Worm (Caenorhabditis elegans) whole organism, L4 larva: Measurements from ENCODE around the gene F10E7.6.

Experiments
- D1046.2 ChIP-seq: fragments of 200-800 bp; sonication (Bioruptor generic); IDR thresholded peaks from 2 replicates; pipeline ENCODE4 v1.3.6; 2022; ENCODE audit warnings: missing genetic modification characterization, missing compliant biosample characterization
- F26F4.8 ChIP-seq: fragments of 200-800 bp; sonication (Bioruptor generic); conservative IDR thresholded peaks from 2 replicates; pipeline ENCODE4 v1.3.6; 2022; ENCODE audit warnings: missing genetic modification characterization, missing compliant biosample characterization
- F49E8.2 ChIP-seq: sonication (generic microtip); optimal IDR thresholded peaks from 2 replicates; lab custom pipeline; 2016; ENCODE audit warnings: missing compliant biosample characterization, mild to moderate bottlenecking, missing genetic modification characterization, borderline replicate concordance
- Y75B8A.6 ChIP-seq: fragments of 200-800 bp; sonication (Bioruptor generic); IDR thresholded peaks from 2 replicates; pipeline ENCODE4 v1.3.6; 2022; ENCODE audit warnings: missing genetic modification reagents, missing genetic modification characterization, missing compliant biosample characterization
- ama-1 ChIP-seq: fragments of 150-350 bp; optimal IDR thresholded peaks from 2 replicates; lab custom pipeline; 2014; ENCODE audit warnings: inconsistent platforms, mixed read lengths
- ceh-28 ChIP-seq: fragments of 150-350 bp; optimal IDR thresholded peaks from 2 replicates; lab custom pipeline; 2014; ENCODE audit warnings: missing biosample characterization, missing genetic modification reagents, missing genetic modification characterization
- ceh-32 ChIP-seq: sonication (generic microtip); optimal IDR thresholded peaks from 2 replicates; lab custom pipeline; 2016; ENCODE audit warnings: mild to moderate bottlenecking, missing genetic modification characterization, missing compliant biosample characterization; ENCODE audit not compliant: poor library complexity
- ceh-62 ChIP-seq: sonication (generic microtip); optimal IDR thresholded peaks from 2 replicates; lab custom pipeline; 2017; ENCODE audit warnings: missing biosample characterization, missing genetic modification characterization
- cey-2 ChIP-seq: sonication (generic microtip); optimal IDR thresholded peaks from 3 replicates; lab custom pipeline; 2017; ENCODE audit warnings: missing genetic modification characterization, mild to moderate bottlenecking, missing compliant biosample characterization, antibody characterized with exemption, borderline replicate concordance; ENCODE audit not compliant: insufficient read depth
- ctbp-1 ChIP-seq: fragments of 200-800 bp; sonication (Bioruptor generic); IDR thresholded peaks from 2 replicates; pipeline ENCODE4 v1.3.6; 2022; ENCODE audit warnings: missing genetic modification reagents, missing genetic modification characterization, missing compliant biosample characterization
- daf-16 ChIP-seq, 3 experiments: sonication (generic microtip); optimal IDR thresholded peaks; 2 replicates each; lab custom pipeline; 2016 to 2017; ENCODE audit warnings: missing genetic modification characterization in 3 of 3, missing genetic modification reagents in 3 of 3, mild to moderate bottlenecking in 2 of 3, missing compliant biosample characterization in 2 of 3, missing biosample characterization in 1 of 3, moderate library complexity in 1 of 3
- daf-19 ChIP-seq: fragments of 200-800 bp; sonication (Bioruptor generic); conservative IDR thresholded peaks from 2 replicates; pipeline ENCODE4 v1.3.6; 2022; ENCODE audit warnings: missing genetic modification characterization, missing compliant biosample characterization
- dmd-6 ChIP-seq: fragments of 200-800 bp; sonication (Bioruptor generic); IDR thresholded peaks from 2 replicates; pipeline ENCODE4 v1.3.6; 2022; ENCODE audit warnings: missing genetic modification reagents, missing genetic modification characterization, missing compliant biosample characterization
- dpl-1 ChIP-seq: fragments of 150-350 bp; optimal IDR thresholded peaks from 2 replicates; lab custom pipeline; 2014; ENCODE audit warnings: missing biosample characterization, missing genetic modification reagents, missing genetic modification characterization
- dve-1 ChIP-seq: sonication (generic microtip); optimal IDR thresholded peaks from 2 replicates; lab custom pipeline; 2017; ENCODE audit warnings: antibody characterized with exemption, mild to moderate bottlenecking, missing genetic modification characterization, missing compliant biosample characterization; ENCODE audit not compliant: insufficient read depth
- egl-43 ChIP-seq: fragments of 200-800 bp; sonication (Bioruptor generic); IDR thresholded peaks from 2 replicates; pipeline ENCODE4 v1.3.6; 2022; ENCODE audit warnings: missing genetic modification reagents, missing genetic modification characterization, missing compliant biosample characterization
- hlh-11 ChIP-seq: fragments of 200-800 bp; sonication (Bioruptor generic); optimal IDR thresholded peaks from 2 replicates; lab custom pipeline; 2018; ENCODE audit warnings: mild to moderate bottlenecking, missing genetic modification characterization, missing compliant biosample characterization
- hlh-30 ChIP-seq: sonication (generic microtip); optimal IDR thresholded peaks from 2 replicates; lab custom pipeline; 2017; ENCODE audit warnings: antibody characterized with exemption, mild to moderate bottlenecking, missing genetic modification characterization, missing compliant biosample characterization; ENCODE audit not compliant: insufficient read depth
- hmg-1.1 ChIP-seq: fragments of 200-800 bp; sonication (Bioruptor generic); IDR thresholded peaks from 2 replicates; pipeline ENCODE4 v1.3.6; 2022; ENCODE audit warnings: missing genetic modification reagents, missing genetic modification characterization, missing compliant biosample characterization
- lsy-2 ChIP-seq, 2 experiments: fragments of 150-350 bp in 1 of 2; sonication (generic microtip) in 1 of 2; optimal IDR thresholded peaks; 2 replicates each; lab custom pipeline; 2014 to 2017; ENCODE audit warnings: missing biosample characterization in 2 of 2, missing genetic modification characterization in 2 of 2
- mdl-1 ChIP-seq, 2 experiments: fragments of 150-350 bp in 1 of 2; sonication (generic microtip) in 1 of 2; optimal IDR thresholded peaks; 2 replicates each; lab custom pipeline; 2014 to 2017; ENCODE audit warnings: missing biosample characterization in 2 of 2, missing genetic modification characterization in 2 of 2
- mep-1 ChIP-seq: fragments of 150-350 bp; sonication (generic microtip); optimal IDR thresholded peaks from 3 replicates; lab custom pipeline; 2014; ENCODE audit warnings: missing biosample characterization, missing genetic modification characterization
- mes-2 ChIP-seq: sonication (generic microtip); optimal IDR thresholded peaks from 2 replicates; lab custom pipeline; 2016; ENCODE audit warnings: missing genotype, mild to moderate bottlenecking, missing genetic modification characterization, missing compliant biosample characterization; ENCODE audit not compliant: poor library complexity, severe bottlenecking
- mxl-3 ChIP-seq: fragments of 200-800 bp; sonication (Bioruptor generic); optimal IDR thresholded peaks from 2 replicates; lab custom pipeline; 2018; ENCODE audit warnings: mild to moderate bottlenecking, missing genetic modification characterization, missing compliant biosample characterization
- nhr-10 ChIP-seq: fragments of 150-350 bp; optimal IDR thresholded peaks from 2 replicates; lab custom pipeline; 2014; ENCODE audit warnings: missing biosample characterization, missing genetic modification characterization
- nhr-102 ChIP-seq: sonication (generic microtip); optimal IDR thresholded peaks from 2 replicates; lab custom pipeline; 2016; ENCODE audit warnings: mild to moderate bottlenecking, missing genetic modification characterization, moderate library complexity, missing compliant biosample characterization
- nhr-11 ChIP-seq: fragments of 150-350 bp; optimal IDR thresholded peaks from 2 replicates; lab custom pipeline; 2014; ENCODE audit warnings: missing biosample characterization, missing genetic modification characterization
- nhr-111 ChIP-seq: fragments of 200-800 bp; sonication (Bioruptor generic); optimal IDR thresholded peaks from 2 replicates; lab custom pipeline; 2018; ENCODE audit warnings: mild to moderate bottlenecking, missing genetic modification characterization, missing compliant biosample characterization
- nhr-28 ChIP-seq: fragments of 150-350 bp; optimal IDR thresholded peaks from 2 replicates; lab custom pipeline; 2014; ENCODE audit warnings: missing biosample characterization, missing genetic modification characterization
- nhr-48 ChIP-seq: sonication (generic microtip); optimal IDR thresholded peaks from 2 replicates; lab custom pipeline; 2016; ENCODE audit warnings: mild to moderate bottlenecking, missing genetic modification characterization, missing compliant biosample characterization
- nhr-6 ChIP-seq: fragments of 150-350 bp; optimal IDR thresholded peaks from 2 replicates; lab custom pipeline; 2014; ENCODE audit warnings: missing biosample characterization, missing genetic modification characterization
- nhr-77 ChIP-seq: fragments of 150-350 bp; optimal IDR thresholded peaks from 2 replicates; lab custom pipeline; 2014; ENCODE audit warnings: missing biosample characterization, missing genetic modification characterization
- php-3 ChIP-seq: fragments of 200-800 bp; sonication (Bioruptor generic); IDR thresholded peaks from 2 replicates; pipeline ENCODE4 v1.3.6; 2022; ENCODE audit warnings: missing genetic modification reagents, missing genetic modification characterization, missing compliant biosample characterization
- pqm-1 ChIP-seq: sonication (generic microtip); optimal IDR thresholded peaks from 2 replicates; lab custom pipeline; 2017; ENCODE audit warnings: missing biosample characterization, missing genetic modification characterization
- set-16 ChIP-seq: fragments of 200-800 bp; sonication (Bioruptor generic); IDR thresholded peaks from 2 replicates; pipeline ENCODE4 v1.3.6; 2022; ENCODE audit warnings: missing genetic modification reagents, missing genetic modification characterization, missing compliant biosample characterization
- snpc-4 ChIP-seq: fragments of 150-350 bp; optimal IDR thresholded peaks from 2 replicates; lab custom pipeline; 2014; ENCODE audit warnings: missing biosample characterization, missing genetic modification characterization
- unc-62 ChIP-seq, 3 experiments: fragments of 150-350 bp in 1 of 3; sonication (generic microtip); optimal IDR thresholded peaks in 2 of 3; peaks in 1 of 3; 1 replicate in 1 of 3; 2 replicates in 2 of 3; lab custom pipeline; 2014 to 2017; ENCODE audit warnings: missing biosample characterization in 3 of 3, missing genetic modification characterization in 3 of 3, missing genetic modification reagents in 3 of 3, missing genotype in 1 of 3
- zfp-3 ChIP-seq: fragments of 200-800 bp; sonication (Bioruptor generic); conservative IDR thresholded peaks from 2 replicates; pipeline ENCODE4 v1.3.6; 2022; ENCODE audit warnings: missing genetic modification reagents, missing genetic modification characterization, missing compliant biosample characterization

F10E7.6 gene

ce11 chrII:7151969-7152631 lies 39.2 kb downstream of the F10E7.6 start, which contains the start of gene fust-1 (continued):
- peak; percentile 80 to 97 for TF ChIP-seq lsy-2 (tag; optimal IDR thresholded peaks at IDR 0.05; lab: Kevin White, UChicago)
- no peak for TF ChIP-seq nhr-111 (GFP tag; lab: Kevin White, UChicago)
- no peak for TF ChIP-seq ceh-62 (tag; lab: Kevin White, UChicago)
- TF ChIP-seq ceh-32 (tag; lab: Kevin White, UChicago): peak; percentile 16
- peak; percentile 90 for TF ChIP-seq nhr-48
- no peak for TF ChIP-seq Y75B8A.6 (GFP tag; lab: Robert Waterston, UW)
- TF ChIP-seq dmd-6 (GFP tag; lab: Robert Waterston, UW): peak; percentile 95
- peak; percentile 96 for TF ChIP-seq mep-1 (tag; lab: Kevin White, UChicago)
- peak; percentile 85 for TF ChIP-seq nhr-6 (tag; lab: Kevin White, UChicago)
- TF ChIP-seq D1046.2: peak; percentile 74; the same call in 1 of the 2 replicates
- TF ChIP-seq pqm-1 (tag; lab: Kevin White, UChicago): peak; percentile 13
- no peak; the same call in 1 of the 2 replicates for TF ChIP-seq set-16 (GFP tag; lab: Robert Waterston, UW)
- peak; percentile 85 for TF ChIP-seq nhr-77
- TF ChIP-seq dpl-1: peak; percentile 90
- TF ChIP-seq daf-16 (GFP tag; optimal IDR thresholded peaks at IDR 0.05; lab: Kevin White, UChicago): peak in 1 of 2 experiments; percentile 89
- TF ChIP-seq daf-16 (tag; optimal IDR thresholded peaks at IDR 0.05; lab: Kevin White, UChicago): peak; percentile 67
- TF ChIP-seq nhr-10: peak; percentile 6

- TF ChIP-seq set-16 (GFP tag; lab: Robert Waterston, UW): peak; percentile 89
- TF ChIP-seq, all 104 proteins: peak for 1; not testable (repeated sequence) for 103
Observed at ce11 chrII:7153095-7153494, 40.2 kb downstream of the F10E7.6 start.

ce11 chrII:7154711-7155110 lies 41.8 kb downstream of the F10E7.6 start:
- TF ChIP-seq set-16 (GFP tag; lab: Robert Waterston, UW) (peak; percentile 96), egl-43 (GFP tag; lab: Robert Waterston, UW) (no peak)

- 0 out of 2 replicates have a peak, but pooled peaks have one; percentile 18 for TF ChIP-seq hmg-1.1 (GFP tag; lab: Robert Waterston, UW)
- no peak for TF ChIP-seq ctbp-1 (GFP tag; lab: Robert Waterston, UW)
- no peak for TF ChIP-seq ceh-28 (tag; lab: Kevin White, UChicago)
- TF ChIP-seq mep-1 (tag; lab: Kevin White, UChicago): peak; percentile 29
- TF ChIP-seq nhr-111 (GFP tag; lab: Kevin White, UChicago): no peak
- peak; percentile 47 for TF ChIP-seq mes-2 (tag; lab: Kevin White, UChicago)
- peak; percentile 7; the same call in 1 of the 2 replicates for TF ChIP-seq dmd-6 (GFP tag; lab: Robert Waterston, UW)
- no peak for TF ChIP-seq daf-16 (GFP tag; optimal IDR thresholded peaks at IDR 0.05; lab: Kevin White, UChicago)
- TF ChIP-seq daf-16 (tag; optimal IDR thresholded peaks at IDR 0.05; lab: Kevin White, UChicago): no peak
- peak; percentile 84 for TF ChIP-seq ama-1 (lab: Kevin White, UChicago)
- TF ChIP-seq dve-1 (tag; lab: Kevin White, UChicago): peak; percentile 8
- no peak for TF ChIP-seq Y75B8A.6 (GFP tag; lab: Robert Waterston, UW)
- no peak for TF ChIP-seq cey-2 (tag; lab: Kevin White, UChicago)
- TF ChIP-seq hlh-11 (tag; lab: Kevin White, UChicago): peak; percentile 68
- TF ChIP-seq nhr-28 (tag; lab: Kevin White, UChicago): peak; percentile 26
- no peak for TF ChIP-seq snpc-4 (tag; lab: Kevin White, UChicago)
- TF ChIP-seq hlh-30 (tag; lab: Kevin White, UChicago): peak; percentile 8
- peak; percentile 20 for TF ChIP-seq nhr-102 (tag; lab: Kevin White, UChicago)
Observed at ce11 chrII:7155392-7155791, 42.5 kb downstream of the F10E7.6 start, which contains the start of gene C27H5.2. TSS of gene C27H5.2 (plus strand) at chrII:7155581.

- peak in 1 of 2 experiments; percentile 69 for TF ChIP-seq unc-62 (GFP tag; optimal IDR thresholded peaks at IDR 0.05 in 1 of 2; lab: Kevin White, UChicago)
- no peak for TF ChIP-seq unc-62 (tag; optimal IDR thresholded peaks at IDR 0.05; lab: Kevin White, UChicago)
- no peak for TF ChIP-seq nhr-11
- no peak for TF ChIP-seq zfp-3 (GFP tag; lab: Robert Waterston, UW)
- peak; percentile 68 for TF ChIP-seq php-3 (GFP tag; lab: Robert Waterston, UW)
- TF ChIP-seq mdl-1 (tag; optimal IDR thresholded peaks at IDR 0.05; lab: Kevin White, UChicago): peak in 1 of 2 experiments; percentile 39
- no peak for TF ChIP-seq daf-19 (GFP tag; lab: Robert Waterston, UW)
- TF ChIP-seq F49E8.2 (tag; lab: Kevin White, UChicago): no peak
- TF ChIP-seq daf-16 (GFP tag; optimal IDR thresholded peaks at IDR 0.05; lab: Kevin White, UChicago): no peak
- peak; percentile 95 for TF ChIP-seq daf-16 (tag; optimal IDR thresholded peaks at IDR 0.05; lab: Kevin White, UChicago)
- TF ChIP-seq F26F4.8: no peak
- TF ChIP-seq nhr-28 (tag; lab: Kevin White, UChicago): peak; percentile 93
- TF ChIP-seq mxl-3 (GFP tag; lab: Kevin White, UChicago): peak; percentile 33
Observed at ce11 chrII:7157415-7157814, 44.5 kb downstream of the F10E7.6 start.
